Fruit fly (Drosophila melanogaster) whole organism, prepupa: Measurements from ENCODE around the gene CG12643.

Experiments
- Blimp-1 ChIP-seq: fragments of 200-800 bp; sonication (Bioruptor generic); optimal IDR thresholded peaks from 3 replicates; lab custom pipeline; 2017; ENCODE audit warnings: missing biosample characterization, missing genetic modification characterization, mild to moderate bottlenecking, moderate library complexity, missing genetic modification reagents
- CG10631 ChIP-seq: fragments of 200-800 bp; sonication (Bioruptor generic); optimal IDR thresholded peaks from 2 replicates; lab custom pipeline; 2016; ENCODE audit warnings: missing biosample characterization, missing genetic modification characterization
- CG10669 ChIP-seq: fragments of 200-800 bp; sonication (Bioruptor generic); optimal IDR thresholded peaks from 3 replicates; lab custom pipeline; 2018; ENCODE audit warnings: missing biosample characterization, mild to moderate bottlenecking, missing genetic modification characterization, moderate library complexity
- CG11294 ChIP-seq: fragments of 200-800 bp; sonication (Bioruptor generic); IDR thresholded peaks from 2 replicates; pipeline ENCODE4 v1.3.6; 2022; ENCODE audit warnings: missing biosample characterization, missing genetic modification characterization
- CG11762 ChIP-seq: fragments of 200-800 bp; sonication (Bioruptor generic); optimal IDR thresholded peaks from 3 replicates; lab custom pipeline; 2016; ENCODE audit warnings: missing biosample characterization, missing genetic modification characterization; ENCODE audit not compliant: insufficient read depth
- CG11902 ChIP-seq: fragments of 200-800 bp; sonication (Bioruptor generic); optimal IDR thresholded peaks from 3 replicates; lab custom pipeline; 2016; ENCODE audit warnings: missing biosample characterization, missing genetic modification characterization
- CG16779 ChIP-seq: fragments of 200-800 bp; sonication (Bioruptor generic); optimal IDR thresholded peaks from 3 replicates; lab custom pipeline; 2017; ENCODE audit warnings: missing biosample characterization, mild to moderate bottlenecking, missing genetic modification characterization
- CG31627 ChIP-seq: fragments of 200-800 bp; sonication (Bioruptor generic); optimal IDR thresholded peaks from 3 replicates; lab custom pipeline; 2016; ENCODE audit warnings: missing biosample characterization, missing genetic modification characterization
- CG32006 ChIP-seq: fragments of 200-800 bp; sonication (Bioruptor generic); optimal IDR thresholded peaks from 3 replicates; lab custom pipeline; 2017; ENCODE audit warnings: missing biosample characterization, mild to moderate bottlenecking, missing genetic modification characterization
- CG3919 ChIP-seq: fragments of 200-800 bp; sonication (Bioruptor generic); optimal IDR thresholded peaks from 3 replicates; lab custom pipeline; 2016; ENCODE audit warnings: missing biosample characterization, missing genetic modification characterization
- CG4318 ChIP-seq: fragments of 200-800 bp; sonication (Bioruptor generic); optimal IDR thresholded peaks from 3 replicates; lab custom pipeline; 2017; ENCODE audit warnings: missing biosample characterization, mild to moderate bottlenecking, missing genetic modification characterization
- CG6276 ChIP-seq: fragments of 200-800 bp; sonication (Bioruptor generic); optimal IDR thresholded peaks from 2 replicates; lab custom pipeline; 2017; ENCODE audit warnings: missing biosample characterization, mild to moderate bottlenecking, missing genetic modification characterization
- CG6808 ChIP-seq: fragments of 200-800 bp; sonication (Bioruptor generic); optimal IDR thresholded peaks from 3 replicates; lab custom pipeline; 2017; ENCODE audit warnings: missing biosample characterization, missing genetic modification characterization, mild to moderate bottlenecking, moderate library complexity, missing genetic modification reagents
- CG8119 ChIP-seq: fragments of 200-800 bp; sonication (Bioruptor generic); IDR thresholded peaks from 3 replicates; pipeline ENCODE4 v1.3.6; 2022; ENCODE audit warnings: missing biosample characterization, missing genetic modification characterization
- CG8632 ChIP-seq: fragments of 200-800 bp; sonication (Bioruptor generic); optimal IDR thresholded peaks from 3 replicates; lab custom pipeline; 2016; ENCODE audit warnings: missing biosample characterization, missing genetic modification characterization
- CG9139 ChIP-seq: fragments of 200-800 bp; sonication (Bioruptor generic); optimal IDR thresholded peaks from 3 replicates; lab custom pipeline; 2017; ENCODE audit warnings: missing biosample characterization, mild to moderate bottlenecking, missing genetic modification characterization
- Eip75B ChIP-seq: fragments of 200-800 bp; sonication (Bioruptor generic); optimal IDR thresholded peaks from 3 replicates; lab custom pipeline; 2016; ENCODE audit warnings: missing biosample characterization, missing genetic modification characterization
- Eip78C ChIP-seq: fragments of 200-800 bp; sonication (Bioruptor generic); peaks from one replicate; lab custom pipeline; 2016; ENCODE audit warnings: missing biosample characterization, missing genetic modification characterization
- Ets96B ChIP-seq: fragments of 200-800 bp; optimal IDR thresholded peaks from 2 replicates; lab custom pipeline; 2019; ENCODE audit warnings: missing biosample characterization, mild to moderate bottlenecking, missing genetic modification characterization, moderate library complexity
- Gug ChIP-seq: fragments of 200-800 bp; sonication (Bioruptor generic); IDR thresholded peaks from 2 replicates; pipeline ENCODE4 v1.3.6; 2022; ENCODE audit warnings: missing biosample characterization, missing genetic modification characterization
- Hr38 ChIP-seq: sonication (Bioruptor generic); optimal IDR thresholded peaks from 2 replicates; lab custom pipeline; 2016; ENCODE audit warnings: missing biosample characterization, missing genetic modification characterization
- Hr39 ChIP-seq: fragments of 200-800 bp; sonication (Bioruptor generic); optimal IDR thresholded peaks from 2 replicates; lab custom pipeline; 2016; ENCODE audit warnings: missing biosample characterization, missing genetic modification characterization
- Hr4 ChIP-seq: fragments of 200-800 bp; sonication (Bioruptor generic); optimal IDR thresholded peaks from 3 replicates; lab custom pipeline; 2016; ENCODE audit warnings: missing biosample characterization, missing genetic modification characterization
- Lpt ChIP-seq: fragments of 200-800 bp; sonication (Bioruptor generic); optimal IDR thresholded peaks from 3 replicates; lab custom pipeline; 2016; ENCODE audit warnings: missing biosample characterization, missing genetic modification characterization
- Met ChIP-seq: fragments of 200-800 bp; sonication (Bioruptor generic); optimal IDR thresholded peaks from 3 replicates; lab custom pipeline; 2016; ENCODE audit warnings: missing biosample characterization, missing genetic modification characterization
- OdsH ChIP-seq: fragments of 200-800 bp; sonication (Bioruptor generic); optimal IDR thresholded peaks from 3 replicates; lab custom pipeline; 2016; ENCODE audit warnings: missing biosample characterization, missing genetic modification characterization
- Smox ChIP-seq: fragments of 200-800 bp; sonication (Bioruptor generic); optimal IDR thresholded peaks from 3 replicates; lab custom pipeline; 2016; ENCODE audit warnings: missing biosample characterization, missing genetic modification characterization
- Sox102F ChIP-seq: fragments of 200-800 bp; sonication (Bioruptor generic); optimal IDR thresholded peaks from 2 replicates; lab custom pipeline; 2016; ENCODE audit warnings: missing biosample characterization, mild to moderate bottlenecking, missing genetic modification characterization
- Sox14 ChIP-seq: fragments of 200-800 bp; sonication (Bioruptor generic); optimal IDR thresholded peaks from 3 replicates; lab custom pipeline; 2016; ENCODE audit warnings: missing biosample characterization, missing genetic modification characterization
- Sox15 ChIP-seq: fragments of 200-800 bp; sonication (Bioruptor generic); optimal IDR thresholded peaks from 3 replicates; lab custom pipeline; 2016; ENCODE audit warnings: missing biosample characterization, missing genetic modification characterization
- achi ChIP-seq: fragments of 200-800 bp; sonication (Bioruptor generic); optimal IDR thresholded peaks from 3 replicates; lab custom pipeline; 2016; ENCODE audit warnings: missing biosample characterization, missing genetic modification characterization
- acj6 ChIP-seq: fragments of 200-800 bp; sonication (Bioruptor generic); optimal IDR thresholded peaks from 3 replicates; lab custom pipeline; 2016; ENCODE audit warnings: missing biosample characterization, missing genetic modification characterization
- cyc ChIP-seq: fragments of 200-800 bp; sonication (Bioruptor generic); optimal IDR thresholded peaks from 3 replicates; lab custom pipeline; 2016; ENCODE audit warnings: missing biosample characterization, missing genetic modification characterization
- dac ChIP-seq: fragments of 200-800 bp; sonication (Bioruptor generic); optimal IDR thresholded peaks from 2 replicates; lab custom pipeline; 2017; ENCODE audit warnings: missing biosample characterization, mild to moderate bottlenecking, missing genetic modification characterization
- dsx ChIP-seq: fragments of 200-800 bp; optimal IDR thresholded peaks from 3 replicates; lab custom pipeline; 2019; ENCODE audit warnings: missing biosample characterization, mild to moderate bottlenecking, missing genetic modification characterization, moderate library complexity; ENCODE audit not compliant: poor library complexity, severe bottlenecking
- eg ChIP-seq: fragments of 200-800 bp; sonication (Bioruptor generic); IDR thresholded peaks from 3 replicates; pipeline ENCODE4 v1.3.6; 2022; ENCODE audit warnings: missing biosample characterization, missing genetic modification characterization
- esn ChIP-seq: fragments of 200-800 bp; sonication (Bioruptor generic); optimal IDR thresholded peaks from 2 replicates; lab custom pipeline; 2016; ENCODE audit warnings: missing biosample characterization, mild to moderate bottlenecking, missing genetic modification characterization, moderate library complexity
- fd59A ChIP-seq: fragments of 200-800 bp; sonication (Bioruptor generic); optimal IDR thresholded peaks from 2 replicates; lab custom pipeline; 2017; ENCODE audit warnings: missing biosample characterization, mild to moderate bottlenecking, missing genetic modification characterization, missing genetic modification reagents
- fd85E ChIP-seq: fragments of 200-800 bp; sonication (Bioruptor generic); optimal IDR thresholded peaks from 3 replicates; lab custom pipeline; 2016; ENCODE audit warnings: missing biosample characterization, missing genetic modification characterization
- fkh ChIP-seq: fragments of 200-800 bp; sonication (Bioruptor generic); optimal IDR thresholded peaks from 3 replicates; lab custom pipeline; 2017; ENCODE audit warnings: missing biosample characterization, mild to moderate bottlenecking, missing genetic modification characterization, moderate library complexity
- lz ChIP-seq: fragments of 200-800 bp; sonication (Bioruptor generic); optimal IDR thresholded peaks from 3 replicates; lab custom pipeline; 2016; ENCODE audit warnings: missing biosample characterization, missing genetic modification characterization
- net ChIP-seq: fragments of 200-800 bp; sonication (Bioruptor generic); optimal IDR thresholded peaks from 3 replicates; lab custom pipeline; 2016; ENCODE audit warnings: missing biosample characterization, missing genetic modification characterization
- pdm3 ChIP-seq: fragments of 200-800 bp; sonication (Bioruptor generic); optimal IDR thresholded peaks from 3 replicates; lab custom pipeline; 2016; ENCODE audit warnings: missing biosample characterization, missing genetic modification characterization
- ss ChIP-seq, 2 experiments: fragments of 200-800 bp; sonication (Bioruptor generic); optimal IDR thresholded peaks; 2 replicates in 1 of 2; 3 replicates in 1 of 2; lab custom pipeline; 2017 to 2018; ENCODE audit warnings: mild to moderate bottlenecking in 2 of 2, missing biosample characterization in 2 of 2, missing genetic modification characterization in 2 of 2, moderate library complexity in 1 of 2
- svp ChIP-seq: fragments of 200-800 bp; sonication (Bioruptor generic); peaks from one replicate; lab custom pipeline; 2016; ENCODE audit warnings: missing biosample characterization, missing genetic modification characterization
- vri ChIP-seq: fragments of 200-800 bp; sonication (Bioruptor generic); optimal IDR thresholded peaks from 3 replicates; lab custom pipeline; 2016; ENCODE audit warnings: missing biosample characterization, mild to moderate bottlenecking, missing genetic modification characterization

Gene CG12643

DNA sequence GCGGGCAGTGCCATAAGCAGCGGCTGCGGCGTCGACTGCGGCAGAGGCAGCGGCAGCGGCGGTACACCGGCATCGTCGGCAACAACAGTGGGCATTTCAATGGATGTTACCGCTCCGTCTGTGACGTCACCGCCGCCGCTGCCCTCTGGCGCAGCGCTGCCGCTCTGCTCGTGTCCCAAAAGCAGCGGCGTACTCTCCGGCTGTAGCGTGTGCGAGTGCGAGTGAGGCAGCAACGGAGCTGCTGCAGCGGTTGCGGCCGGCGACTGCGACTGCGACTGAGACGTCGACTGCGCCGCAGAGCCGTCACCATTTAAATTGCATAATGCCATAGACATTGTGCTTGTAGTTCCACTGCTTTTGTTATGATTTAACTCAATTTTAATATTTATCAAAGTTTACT, 21.5 kb downstream of the CG12643 start:
- no peak for TF ChIP-seq CG10669 (GFP tag; lab: Kevin White, UChicago)
- TF ChIP-seq CG9139 (GFP tag; lab: Kevin White, UChicago), result no peak
- TF ChIP-seq Sox15 (GFP tag; lab: Kevin White, UChicago), result no peak
- no peak for TF ChIP-seq CG3919 (GFP tag; lab: Kevin White, UChicago)
- TF ChIP-seq cyc, result no peak
- no peak for TF ChIP-seq Eip78C (GFP tag; lab: Kevin White, UChicago)
- no peak for TF ChIP-seq acj6
- no peak for TF ChIP-seq OdsH (GFP tag; lab: Kevin White, UChicago)
- no peak for TF ChIP-seq CG16779 (tag; lab: Kevin White, UChicago)
- TF ChIP-seq Ets96B (tag; lab: Kevin White, UChicago), result no peak
- TF ChIP-seq svp (GFP tag; lab: Kevin White, UChicago), result no peak
- no peak for TF ChIP-seq esn (GFP tag; lab: Kevin White, UChicago)
- TF ChIP-seq pdm3 (GFP tag; lab: Kevin White, UChicago), result no peak
- no peak for TF ChIP-seq Eip75B (GFP tag; lab: Kevin White, UChicago)
- no peak for TF ChIP-seq CG11294

DNA sequence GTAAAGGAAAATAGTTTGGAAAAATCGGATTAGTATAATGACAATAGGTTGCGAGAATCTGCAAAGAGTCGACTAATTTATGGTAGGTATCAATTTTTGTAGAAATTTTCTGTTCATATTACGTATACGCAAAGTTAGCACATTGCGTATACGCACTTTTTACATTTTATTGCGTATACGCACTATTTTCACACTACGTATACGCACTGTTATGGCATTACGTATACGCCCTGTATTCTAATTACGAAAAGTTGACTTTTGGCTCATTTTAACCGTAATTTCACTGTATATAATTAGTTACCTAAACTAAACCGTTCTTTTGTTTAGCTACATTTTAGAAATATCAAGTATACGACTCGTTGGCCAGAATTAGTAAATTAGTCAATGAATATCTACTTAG, 22.2 kb downstream of the CG12643 start:
- TF ChIP-seq CG10631 (GFP tag; lab: Kevin White, UChicago), result no peak
- TF ChIP-seq fkh (GFP tag; lab: Kevin White, UChicago), result no peak
- TF ChIP-seq svp (GFP tag; lab: Kevin White, UChicago), result peak; percentile 2
- TF ChIP-seq CG8632 (GFP tag; lab: Kevin White, UChicago), result no peak

DNA sequence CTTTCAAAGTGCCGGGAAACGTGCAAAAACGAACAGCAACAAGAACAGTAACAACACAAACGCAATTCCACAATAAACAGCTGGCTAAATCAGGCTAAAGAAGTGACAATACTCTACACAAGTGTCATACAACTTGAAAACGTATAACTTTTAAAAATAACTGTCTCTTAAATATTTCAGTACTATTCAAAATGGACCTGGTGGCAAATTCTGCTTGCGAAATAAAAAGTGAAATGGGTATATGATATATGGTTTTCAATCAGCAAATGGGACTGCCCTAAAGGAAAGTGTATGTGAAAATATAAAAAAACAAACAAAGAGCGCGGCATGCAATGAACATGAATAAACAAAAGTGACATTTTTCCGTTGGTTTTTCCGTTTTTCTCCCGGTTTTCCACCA, 23.1 kb downstream of the CG12643 start:
- TF ChIP-seq Hr38 (GFP tag; lab: Kevin White, UChicago), result no peak
- peak; percentile 27 for TF ChIP-seq Hr4 (GFP tag; lab: Kevin White, UChicago)
- TF ChIP-seq acj6, result peak; percentile 19
- TF ChIP-seq Sox14 (GFP tag; lab: Kevin White, UChicago), result peak; percentile 41
- no peak for TF ChIP-seq dac (GFP tag; lab: Kevin White, UChicago)
- TF ChIP-seq CG10631 (GFP tag; lab: Kevin White, UChicago), result no peak
- no peak for TF ChIP-seq Lpt
- TF ChIP-seq Blimp-1, result no peak
- peak; percentile 1 for TF ChIP-seq Smox (GFP tag; lab: Kevin White, UChicago)
- no peak for TF ChIP-seq CG11762 (GFP tag; lab: Kevin White, UChicago)
- peak; percentile 6 for TF ChIP-seq OdsH (GFP tag; lab: Kevin White, UChicago)
- no peak for TF ChIP-seq CG6808 (GFP tag; lab: Kevin White, UChicago)
- TF ChIP-seq Met (GFP tag; lab: Kevin White, UChicago), result peak; percentile 38
- peak; percentile 32 for TF ChIP-seq pdm3 (GFP tag; lab: Kevin White, UChicago)
- no peak for TF ChIP-seq fd59A
- TF ChIP-seq Eip78C (GFP tag; lab: Kevin White, UChicago), result peak; percentile 32
- peak; percentile 2 for TF ChIP-seq achi (GFP tag; lab: Kevin White, UChicago)
- peak; percentile 54 for TF ChIP-seq Hr39 (GFP tag; lab: Kevin White, UChicago)
- no peak for TF ChIP-seq dsx (GFP tag; lab: Kevin White, UChicago)
- TF ChIP-seq vri (GFP tag; lab: Kevin White, UChicago), result no peak
- peak; percentile 41 for TF ChIP-seq Sox102F (GFP tag; lab: Kevin White, UChicago)
- TF ChIP-seq fd85E (GFP tag; lab: Kevin White, UChicago), result no peak
- TF ChIP-seq Gug (GFP tag; lab: Robert Waterston, UW), result no peak
- TF ChIP-seq lz (GFP tag; lab: Kevin White, UChicago), result peak; percentile 27
- no peak for TF ChIP-seq Eip75B (GFP tag; lab: Kevin White, UChicago)
- no peak for TF ChIP-seq CG11294
- no peak for TF ChIP-seq eg
- no peak for TF ChIP-seq ss (GFP tag; optimal IDR thresholded peaks at IDR 0.05; lab: Kevin White, UChicago)
- TF ChIP-seq CG6276 (GFP tag; lab: Kevin White, UChicago), result no peak
- peak; percentile 5 for TF ChIP-seq Sox15 (GFP tag; lab: Kevin White, UChicago)
- TF ChIP-seq cyc, result peak; percentile 38
- TF ChIP-seq svp (GFP tag; lab: Kevin White, UChicago), result peak; percentile 78
- no peak for TF ChIP-seq CG4318 (GFP tag; lab: Kevin White, UChicago)
- TF ChIP-seq CG9139 (GFP tag; lab: Kevin White, UChicago), result no peak
- no peak for TF ChIP-seq CG11902 (GFP tag; lab: Kevin White, UChicago)
- TF ChIP-seq esn (GFP tag; lab: Kevin White, UChicago), result peak; percentile 31
- TF ChIP-seq CG8119, result no peak
- no peak for TF ChIP-seq Ets96B (tag; lab: Kevin White, UChicago)
- peak; percentile 13 for TF ChIP-seq CG32006 (GFP tag; lab: Kevin White, UChicago)
- no peak for TF ChIP-seq net (GFP tag; lab: Kevin White, UChicago)
- peak; percentile 58 for TF ChIP-seq CG31627 (GFP tag; lab: Kevin White, UChicago)
